Fruit fly (Drosophila melanogaster): ENCODE data around the gene CG17242.

CG17242 gene

DNA sequence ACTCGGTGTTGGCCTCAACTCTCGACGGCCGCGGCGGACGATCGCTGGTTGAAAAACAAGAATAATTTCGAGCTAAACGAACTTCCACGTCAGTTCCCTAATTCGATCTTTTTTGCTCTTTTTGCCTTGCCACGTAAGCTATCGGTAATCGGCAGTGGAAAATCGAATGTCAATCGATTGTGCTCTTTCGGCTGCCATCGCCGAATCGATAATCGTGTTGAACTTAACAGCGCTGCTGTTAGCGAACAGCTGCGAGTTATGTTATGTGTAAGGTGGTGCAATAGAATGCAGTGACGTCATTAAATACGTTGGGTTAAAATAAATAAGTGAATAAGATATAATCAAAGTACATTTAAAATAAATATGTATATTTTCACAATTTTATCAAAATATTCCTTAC, 32.2 kb downstream of the CG17242 start, which contains the start of gene Sec24CD (continued):
- TF ChIP-seq Dek (tag; optimal IDR thresholded peaks at IDR 0.05) (no peak), Stat92E (GFP tag; optimal IDR thresholded peaks at IDR 0.05) (peak in 1 of 3 experiments; percentile 79), jumu (GFP tag; optimal IDR thresholded peaks at IDR 0.05) (no peak), ftz-f1 (GFP tag; optimal IDR thresholded peaks at IDR 0.05) (no peak), E2f2 (GFP tag; IDR thresholded peaks at IDR 0.05) (peak; percentile 38), CG12299 (tag; optimal IDR thresholded peaks at IDR 0.05) (no peak), bigmax (GFP tag; optimal IDR thresholded peaks at IDR 0.05) (no peak), Atf-2 (GFP tag; optimal IDR thresholded peaks at IDR 0.05) (no peak), CG12104 (GFP tag; optimal IDR thresholded peaks at IDR 0.05) (no peak), ci (GFP tag; IDR thresholded peaks at IDR 0.05) (peak; percentile 60; the same call in 1 of the 3 replicates), Gsc (GFP tag; IDR thresholded peaks at IDR 0.05) (no peak), knrl (GFP tag; IDR thresholded peaks at IDR 0.05; ENCODE audit: partially characterized antibody) (peak; percentile 59; the same call in 2 of the 3 replicates), CG4820 (GFP tag; optimal IDR thresholded peaks at IDR 0.05) (no peak), CG9609 (GFP tag; optimal IDR thresholded peaks at IDR 0.05) (no peak), sens-2 (GFP tag; IDR thresholded peaks at IDR 0.05) (no peak), CG10543 (GFP tag; optimal IDR thresholded peaks at IDR 0.05) (no peak), CG10267 (tag; optimal IDR thresholded peaks at IDR 0.05) (peak; percentile 68), emc (GFP tag; optimal IDR thresholded peaks at IDR 0.05) (no peak), ATbp (GFP tag; optimal IDR thresholded peaks at IDR 0.05) (no peak), Hr39 (optimal IDR thresholded peaks at IDR 0.05) (no peak), Oaz (GFP tag; IDR thresholded peaks at IDR 0.05) (no peak), ranshi (GFP tag; IDR thresholded peaks at IDR 0.05) (no peak), cg (GFP tag; optimal IDR thresholded peaks at IDR 0.05) (no peak), CG34422 (GFP tag; IDR thresholded peaks at IDR 0.05) (no peak), lab (GFP tag; optimal IDR thresholded peaks at IDR 0.05) (no peak), gsb (GFP tag; IDR thresholded peaks at IDR 0.05) (no peak), CG14710 (tag; optimal IDR thresholded peaks at IDR 0.05) (peak; percentile 51), salm (tag; optimal IDR thresholded peaks at IDR 0.05) (peak; percentile 16), lov (optimal IDR thresholded peaks at IDR 0.05) (no peak), lov (GFP tag; IDR thresholded peaks at IDR 0.05) (no peak), croc (GFP tag; conservative IDR thresholded peaks at IDR 0.05) (no peak), jing (GFP tag; optimal IDR thresholded peaks at IDR 0.05) (no peak), CG17186 (GFP tag; optimal IDR thresholded peaks at IDR 0.05) (peak; percentile 10), fu2 (GFP tag; optimal IDR thresholded peaks at IDR 0.05) (no peak), CG3726 (GFP tag; IDR thresholded peaks at IDR 0.05) (no peak), CG2712 (tag; optimal IDR thresholded peaks at IDR 0.05) (no peak), Xrp1 (GFP tag; IDR thresholded peaks at IDR 0.05) (no peak), kni (GFP tag; optimal IDR thresholded peaks at IDR 0.05) (no peak), CG10654 (GFP tag; optimal IDR thresholded peaks at IDR 0.05) (no peak), Gug (GFP tag; IDR thresholded peaks at IDR 0.05) (no peak), Hand (GFP tag; optimal IDR thresholded peaks at IDR 0.05) (no peak), pum (GFP tag; optimal IDR thresholded peaks at IDR 0.05) (no peak), Nf-YC (tag; optimal IDR thresholded peaks at IDR 0.05) (no peak), ap (GFP tag; IDR thresholded peaks at IDR 0.05) (no peak), Atf3 (GFP tag; optimal IDR thresholded peaks at IDR 0.05) (no peak), CG18262 (tag; optimal IDR thresholded peaks at IDR 0.05) (no peak), Fer2 (tag; optimal IDR thresholded peaks at IDR 0.05) (no peak), CG16779 (GFP tag; IDR thresholded peaks at IDR 0.05) (no peak), Lpt (GFP tag; optimal IDR thresholded peaks at IDR 0.05) (no peak), pnt (GFP tag; optimal IDR thresholded peaks at IDR 0.05) (no peak), CG2202 (tag; optimal IDR thresholded peaks at IDR 0.05) (no peak), insv (GFP tag; optimal IDR thresholded peaks at IDR 0.05) (no peak), ara (GFP tag; IDR thresholded peaks at IDR 0.05) (no peak)

Data from whole organism, embryonic.